Fruit fly (Drosophila melanogaster) whole organism, wandering third instar larva: ENCODE data around the gene CG17754.

Experiments used
- Jra ChIP-seq: sonication (Bioruptor generic); optimal IDR thresholded peaks from 2 replicates; lab custom pipeline; 2016; ENCODE audit warnings: missing biosample characterization, missing genetic modification characterization
- h ChIP-seq: fragments of 200-800 bp; sonication (Bioruptor generic); optimal IDR thresholded peaks from 3 replicates; lab custom pipeline; 2016; ENCODE audit warnings: missing biosample characterization, mild to moderate bottlenecking, missing genetic modification characterization

dm6 chrX:9247171-9247783, 2.9 kb upstream of the CG17754 start, which contains the start of the genes amx and Dsor1:
- TF ChIP-seq h: no peak
- no peak for TF ChIP-seq Jra (GFP tag; lab: Kevin White, UChicago)
